Worm (Caenorhabditis elegans) whole organism, late embryonic: ENCODE data around the gene paml-1.

Experiments used
- ama-1 ChIP-seq: fragments of 150-350 bp; optimal IDR thresholded peaks from 2 replicates; lab custom pipeline; 2014
- dmd-4 ChIP-seq: sonication (generic microtip); optimal IDR thresholded peaks from 2 replicates; lab custom pipeline; 2016; ENCODE audit warnings: borderline replicate concordance, missing genetic modification characterization, missing compliant biosample characterization
- dve-1 ChIP-seq: sonication (generic microtip); optimal IDR thresholded peaks from 2 replicates; lab custom pipeline; 2017; ENCODE audit warnings: antibody characterized with exemption, mild to moderate bottlenecking, missing genetic modification characterization, missing compliant biosample characterization
- elt-2 ChIP-seq: sonication (generic microtip); optimal IDR thresholded peaks from 2 replicates; lab custom pipeline; 2016; ENCODE audit warnings: missing genetic modification reagents, missing genetic modification characterization, missing compliant biosample characterization
- fkh-6 ChIP-seq: sonication (generic microtip); optimal IDR thresholded peaks from 2 replicates; lab custom pipeline; 2016; ENCODE audit warnings: missing genetic modification characterization, missing compliant biosample characterization
- hlh-13 ChIP-seq: fragments of 200-800 bp; sonication (Bioruptor generic); optimal IDR thresholded peaks from 2 replicates; lab custom pipeline; 2018; ENCODE audit warnings: mild to moderate bottlenecking, missing genetic modification characterization, missing compliant biosample characterization
- hlh-8 ChIP-seq: sonication (generic microtip); optimal IDR thresholded peaks from 2 replicates; lab custom pipeline; 2016; ENCODE audit warnings: missing genotype, missing genetic modification characterization, missing compliant biosample characterization
- pha-2 ChIP-seq: sonication (generic microtip); optimal IDR thresholded peaks from 2 replicates; lab custom pipeline; 2017; ENCODE audit warnings: mild to moderate bottlenecking, missing genetic modification characterization, missing compliant biosample characterization
- pha-4 ChIP-seq: fragments of 150-350 bp; optimal IDR thresholded peaks from 2 replicates; lab custom pipeline; 2018; ENCODE audit warnings: missing biosample characterization, missing genetic modification reagents, missing genetic modification characterization
- ref-2 ChIP-seq: sonication (generic microtip); optimal IDR thresholded peaks from 2 replicates; lab custom pipeline; 2016; ENCODE audit warnings: missing genetic modification characterization, missing compliant biosample characterization
- tbx-2 ChIP-seq: sonication (generic microtip); optimal IDR thresholded peaks from 2 replicates; lab custom pipeline; 2016; ENCODE audit warnings: missing genetic modification characterization, missing compliant biosample characterization

- no peak for TF ChIP-seq tbx-2
- no peak for TF ChIP-seq pha-4 (tag; lab: Kevin White, UChicago)
- TF ChIP-seq hlh-13 = no peak
- TF ChIP-seq pha-2 = no peak
- no peak for TF ChIP-seq ref-2
- TF ChIP-seq dmd-4 (tag; lab: Kevin White, UChicago) = no peak
- TF ChIP-seq elt-2 (tag; lab: Kevin White, UChicago) = peak; percentile 82
- TF ChIP-seq fkh-6 (tag; lab: Kevin White, UChicago) = no peak
- no peak for TF ChIP-seq dve-1 (tag; lab: Kevin White, UChicago)
- TF ChIP-seq hlh-8 = no peak
- no peak for TF ChIP-seq ama-1 (lab: Kevin White, UChicago)
Observed at ce11 chrIII:10196796-10197195, 37.1 kb downstream of the paml-1 start.
